Fruit fly (Drosophila melanogaster) whole organism, wandering third instar larva: Measurements from ENCODE around the gene gig.

Experiments
- Abd-B ChIP-seq: fragments of >200 bp; optimal IDR thresholded peaks from 2 replicates; lab custom pipeline; 2017; ENCODE audit warnings: missing biosample characterization, missing genetic modification characterization
- Jra ChIP-seq: sonication (Bioruptor generic); optimal IDR thresholded peaks from 2 replicates; lab custom pipeline; 2016; ENCODE audit warnings: missing biosample characterization, missing genetic modification characterization
- Rel ChIP-seq, 2 experiments: fragments of 200-800 bp; sonication (Bioruptor generic) in 1 of 2; optimal IDR thresholded peaks; 2 replicates in 1 of 2; 3 replicates in 1 of 2; lab custom pipeline; 2016 to 2019; ENCODE audit warnings: mild to moderate bottlenecking in 2 of 2, missing biosample characterization in 2 of 2, missing genetic modification characterization in 2 of 2, moderate library complexity in 1 of 2
- dmrt93B ChIP-seq: fragments of 200-800 bp; sonication (Bioruptor generic); optimal IDR thresholded peaks from 2 replicates; lab custom pipeline; 2018; ENCODE audit warnings: missing biosample characterization, mild to moderate bottlenecking, missing genetic modification characterization
- dsf ChIP-seq: sonication (Bioruptor generic); optimal IDR thresholded peaks from 2 replicates; lab custom pipeline; 2016; ENCODE audit warnings: missing biosample characterization, missing genetic modification characterization, borderline replicate concordance
- h ChIP-seq: fragments of 200-800 bp; sonication (Bioruptor generic); optimal IDR thresholded peaks from 3 replicates; lab custom pipeline; 2016; ENCODE audit warnings: missing biosample characterization, mild to moderate bottlenecking, missing genetic modification characterization
- psq ChIP-seq: fragments of 200-800 bp; sonication (Bioruptor generic); optimal IDR thresholded peaks from 3 replicates; lab custom pipeline; 2017; ENCODE audit warnings: missing biosample characterization, mild to moderate bottlenecking, missing genetic modification characterization, moderate library complexity
- usp ChIP-seq: fragments of >200 bp; optimal IDR thresholded peaks from 2 replicates; lab custom pipeline; 2017; ENCODE audit warnings: missing biosample characterization, missing genetic modification characterization

- TF ChIP-seq usp (GFP tag; lab: Kevin White, UChicago), result no peak
- no peak for TF ChIP-seq Jra (GFP tag; lab: Kevin White, UChicago)
- TF ChIP-seq dmrt93B (GFP tag; lab: Kevin White, UChicago), result no peak
- no peak for TF ChIP-seq Abd-B (GFP tag; lab: Kevin White, UChicago)
- no peak for TF ChIP-seq dsf
- no peak for TF ChIP-seq h
- TF ChIP-seq psq (GFP tag; lab: Kevin White, UChicago), result no peak
- TF ChIP-seq Rel (GFP tag; optimal IDR thresholded peaks at IDR 0.05; lab: Kevin White, UChicago), result no peak
- TF ChIP-seq Rel (tag; optimal IDR thresholded peaks at IDR 0.05; lab: Kevin White, UChicago), result no peak
Observed at dm6 chr3L:20127281-20127680, 1.7 kb upstream of the gig start, which contains the start of gene CG7365.
